Fruit fly (Drosophila melanogaster) whole organism, wandering third instar larva: Measurements from ENCODE around the gene CG31404.

Source experiments
- CrebA ChIP-seq: fragments of 200-800 bp; sonication (Bioruptor generic); optimal IDR thresholded peaks from 2 replicates; lab custom pipeline; 2016; ENCODE audit warnings: missing biosample characterization, mild to moderate bottlenecking, missing genetic modification characterization, borderline replicate concordance
- Myc ChIP-seq: fragments of >200 bp; optimal IDR thresholded peaks from 2 replicates; lab custom pipeline; 2017
- Sp1 ChIP-seq: fragments of 200-800 bp; sonication (Bioruptor generic); optimal IDR thresholded peaks from 3 replicates; lab custom pipeline; 2019; ENCODE audit warnings: missing biosample characterization, mild to moderate bottlenecking, missing genetic modification characterization, moderate library complexity
- Vsx2 ChIP-seq: fragments of 200-300, 225-300 bp; sonication (Bioruptor generic); optimal IDR thresholded peaks from 2 replicates; lab custom pipeline; 2018; ENCODE audit warnings: missing biosample characterization, missing genetic modification characterization; ENCODE audit not compliant: partially characterized antibody
- br ChIP-seq: fragments of 200-800 bp; sonication (Bioruptor generic); optimal IDR thresholded peaks from 2 replicates; lab custom pipeline; 2016; ENCODE audit warnings: missing biosample characterization, missing genetic modification characterization
- brk ChIP-seq: fragments of 200-800 bp; sonication (Bioruptor generic); optimal IDR thresholded peaks from 2 replicates; lab custom pipeline; 2016; ENCODE audit warnings: missing biosample characterization, mild to moderate bottlenecking, missing genetic modification characterization
- dsf ChIP-seq: sonication (Bioruptor generic); optimal IDR thresholded peaks from 2 replicates; lab custom pipeline; 2016; ENCODE audit warnings: missing biosample characterization, missing genetic modification characterization, borderline replicate concordance
- fru ChIP-seq: fragments of 200-800 bp; sonication (Bioruptor generic); optimal IDR thresholded peaks from 3 replicates; lab custom pipeline; 2016; ENCODE audit warnings: missing biosample characterization, mild to moderate bottlenecking, missing genetic modification characterization
- h ChIP-seq: fragments of 200-800 bp; sonication (Bioruptor generic); optimal IDR thresholded peaks from 3 replicates; lab custom pipeline; 2016; ENCODE audit warnings: missing biosample characterization, mild to moderate bottlenecking, missing genetic modification characterization
- pan ChIP-seq: fragments of >200 bp; optimal IDR thresholded peaks from 2 replicates; lab custom pipeline; 2017
- psq ChIP-seq: fragments of 200-800 bp; sonication (Bioruptor generic); optimal IDR thresholded peaks from 3 replicates; lab custom pipeline; 2017; ENCODE audit warnings: missing biosample characterization, mild to moderate bottlenecking, missing genetic modification characterization, moderate library complexity
- sv ChIP-seq: fragments of 200-800 bp; sonication (Bioruptor generic); optimal IDR thresholded peaks from 3 replicates; lab custom pipeline; 2016; ENCODE audit warnings: missing biosample characterization, missing genetic modification characterization

dm6 chr3R:19332052-19332451 is 43.8 kb downstream of the CG31404 start:
- TF ChIP-seq br = no peak
- no peak for TF ChIP-seq Myc (lab: Kevin White, UChicago)
- TF ChIP-seq psq (GFP tag; lab: Kevin White, UChicago) = no peak
- no peak for TF ChIP-seq h
- no peak for TF ChIP-seq Sp1 (GFP tag; lab: Kevin White, UChicago)
- TF ChIP-seq brk = no peak
- TF ChIP-seq sv (GFP tag; lab: Kevin White, UChicago) = no peak
- no peak for TF ChIP-seq pan
- TF ChIP-seq fru = no peak
- no peak for TF ChIP-seq dsf
- no peak for TF ChIP-seq CrebA (GFP tag; lab: Kevin White, UChicago)
- no peak for TF ChIP-seq Vsx2 (GFP tag; lab: Kevin White, UChicago)
